Fruit fly (Drosophila melanogaster): ENCODE data around the gene CG2519.

Gene CG2519

dm6 chr3R:5547464-5547943 is at the start of gene CG2519 (continued):
- no peak for TF ChIP-seq CG12071 (GFP tag; optimal IDR thresholded peaks at IDR 0.05)
- TF ChIP-seq vvl (GFP tag; IDR thresholded peaks at IDR 0.05), result no peak
- TF ChIP-seq tgo (GFP tag; IDR thresholded peaks at IDR 0.05), result no peak; the same call in 2 of the 3 replicates
- TF ChIP-seq Fer3 (tag; optimal IDR thresholded peaks at IDR 0.05), result no peak
- no peak for TF ChIP-seq CG1529 (GFP tag; optimal IDR thresholded peaks at IDR 0.05)
- peak; percentile 81 for TF ChIP-seq CG32532 (GFP tag; IDR thresholded peaks at IDR 0.05)
- no peak for TF ChIP-seq CG3065 (GFP tag; optimal IDR thresholded peaks at IDR 0.05)
- TF ChIP-seq CG2120 (GFP tag; optimal IDR thresholded peaks at IDR 0.05), result peak; percentile 81
- no peak for TF ChIP-seq zf30C (GFP tag; optimal IDR thresholded peaks at IDR 0.05)
- TF ChIP-seq trem (tag; optimal IDR thresholded peaks at IDR 0.05), result peak; percentile 55
- no peak for TF ChIP-seq CG4404 (GFP tag; IDR thresholded peaks at IDR 0.05)
- no peak for TF ChIP-seq Mes4 (GFP tag; optimal IDR thresholded peaks at IDR 0.05)
- no peak for TF ChIP-seq CG4707 (GFP tag; optimal IDR thresholded peaks at IDR 0.05)
- no peak for TF ChIP-seq CG17802 (tag; optimal IDR thresholded peaks at IDR 0.05)
- no peak; the same call in 1 of the 2 replicates for TF ChIP-seq bowl (GFP tag; IDR thresholded peaks at IDR 0.05)
- TF ChIP-seq ash1 (GFP tag; optimal IDR thresholded peaks at IDR 0.05), result no peak
- peak; percentile 14 for TF ChIP-seq CG4328 (GFP tag; optimal IDR thresholded peaks at IDR 0.05)
- TF ChIP-seq CG7987 (GFP tag; optimal IDR thresholded peaks at IDR 0.05), result peak; percentile 82
- TF ChIP-seq dysf (GFP tag; IDR thresholded peaks at IDR 0.05), result peak; percentile 43; the same call in 2 of the 3 replicates
- peak; percentile 47 for TF ChIP-seq CG9817 (tag; optimal IDR thresholded peaks at IDR 0.05)
- peak; percentile 42 for TF ChIP-seq CG12942 (GFP tag; optimal IDR thresholded peaks at IDR 0.05)
- peak; percentile 82 for TF ChIP-seq CG2129 (GFP tag; IDR thresholded peaks at IDR 0.05; ENCODE audit: partially characterized antibody)
- no peak for TF ChIP-seq fd3F (GFP tag; optimal IDR thresholded peaks at IDR 0.05)
- no peak for TF ChIP-seq Hr39 (optimal IDR thresholded peaks at IDR 0.05)
- TF ChIP-seq da (GFP tag; optimal IDR thresholded peaks at IDR 0.05), result peak; percentile 53
- TF ChIP-seq gsb (GFP tag; IDR thresholded peaks at IDR 0.05), result peak; percentile 31; the same call in 1 of the 2 replicates
- TF ChIP-seq nau (GFP tag; optimal IDR thresholded peaks at IDR 0.05), result no peak
- no peak for TF ChIP-seq Sox100B (GFP tag; optimal IDR thresholded peaks at IDR 0.05)
- no peak; the same call in 1 of the 2 replicates for TF ChIP-seq CG14441 (GFP tag; IDR thresholded peaks at IDR 0.05)
- TF ChIP-seq CG30403 (GFP tag; optimal IDR thresholded peaks at IDR 0.05), result peak; percentile 68
- TF ChIP-seq CG30020 (tag; optimal IDR thresholded peaks at IDR 0.05), result peak; percentile 79
- TF ChIP-seq CG1647 (GFP tag; optimal IDR thresholded peaks at IDR 0.05), result peak; percentile 36
- TF ChIP-seq B-H2 (GFP tag; optimal IDR thresholded peaks at IDR 0.05), result peak; percentile 47
- peak; percentile 55; the same call in 1 of the 2 replicates for TF ChIP-seq dati (GFP tag; IDR thresholded peaks at IDR 0.05)
- no peak for TF ChIP-seq CG43689 (GFP tag; IDR thresholded peaks at IDR 0.05)
- TF ChIP-seq salm (tag; optimal IDR thresholded peaks at IDR 0.05), result no peak
- no peak for TF ChIP-seq dimm (GFP tag; IDR thresholded peaks at IDR 0.05)
- peak; percentile 50 for TF ChIP-seq CG13775 (GFP tag; optimal IDR thresholded peaks at IDR 0.05)
- no peak for TF ChIP-seq lbe (GFP tag; optimal IDR thresholded peaks at IDR 0.05)
- peak; percentile 22 for TF ChIP-seq CG10654 (GFP tag; optimal IDR thresholded peaks at IDR 0.05)
- peak; percentile 3 for TF ChIP-seq CG8089 (GFP tag; optimal IDR thresholded peaks at IDR 0.05)
- peak; percentile 76 for TF ChIP-seq CG8924 (tag; optimal IDR thresholded peaks at IDR 0.05)
- TF ChIP-seq Ada2b (GFP tag; IDR thresholded peaks at IDR 0.05), result peak; percentile 54; the same call in 1 of the 2 replicates
- TF ChIP-seq sim (GFP tag; IDR thresholded peaks at IDR 0.05), result no peak; the same call in 1 of the 2 replicates
- TF ChIP-seq cas (GFP tag; IDR thresholded peaks at IDR 0.05), result peak; percentile 33; the same call in 1 of the 2 replicates
- TF ChIP-seq mirr (GFP tag; optimal IDR thresholded peaks at IDR 0.05), result no peak
- TF ChIP-seq psq (GFP tag; optimal IDR thresholded peaks at IDR 0.05), result no peak
- TF ChIP-seq her (GFP tag; optimal IDR thresholded peaks at IDR 0.05), result peak; percentile 67
- TF ChIP-seq CG14860 (GFP tag; IDR thresholded peaks at IDR 0.05; ENCODE audit: partially characterized antibody), result peak; percentile 87
- no peak for TF ChIP-seq Eip74EF (GFP tag; optimal IDR thresholded peaks at IDR 0.05)
- peak; percentile 72 for TF ChIP-seq ems (GFP tag; optimal IDR thresholded peaks at IDR 0.05)

Data from whole organism, embryonic.